Fruit fly (Drosophila melanogaster): Measurements from ENCODE around the gene Sfp24Bb.

dm6 chr2L:3698992-3699514, 29.5 kb upstream of the Sfp24Bb start, which contains the start of the genes CG10031 and CG42464:
- TF ChIP-seq CG9948 (tag; optimal IDR thresholded peaks at IDR 0.05) = no peak
- TF ChIP-seq CG10348 (GFP tag; IDR thresholded peaks at IDR 0.05) = no peak
- TF ChIP-seq CG8159 (tag; optimal IDR thresholded peaks at IDR 0.05) = no peak
- no peak for TF ChIP-seq rn (GFP tag; IDR thresholded peaks at IDR 0.05)
- TF ChIP-seq CG34367 (tag; optimal IDR thresholded peaks at IDR 0.05) = no peak
- TF ChIP-seq gl (tag; optimal IDR thresholded peaks at IDR 0.05) = no peak
- TF ChIP-seq fd96Ca (GFP tag; IDR thresholded peaks at IDR 0.05) = no peak

Measured in whole organism, pupa.